Worm (Caenorhabditis elegans) whole organism, L1 larva: ENCODE results near the gene eel-1.

Experiments used
- C04F5.9 ChIP-seq: sonication (generic microtip); optimal IDR thresholded peaks from 2 replicates; lab custom pipeline; 2016; ENCODE audit warnings: missing genetic modification characterization, missing compliant biosample characterization
- C16A3.4 ChIP-seq: fragments of 150-350 bp; optimal IDR thresholded peaks from 2 replicates; lab custom pipeline; 2014; ENCODE audit warnings: missing biosample characterization, missing genetic modification characterization
- F16B12.6 ChIP-seq: fragments of 150-350 bp; optimal IDR thresholded peaks from 2 replicates; lab custom pipeline; 2014; ENCODE audit warnings: missing biosample characterization, missing genetic modification characterization
- aha-1 ChIP-seq: fragments of 150-350 bp; optimal IDR thresholded peaks from 2 replicates; lab custom pipeline; 2014; ENCODE audit warnings: missing biosample characterization, missing genetic modification characterization
- aly-2 ChIP-seq: fragments of 150-350 bp; optimal IDR thresholded peaks from 2 replicates; lab custom pipeline; 2014; ENCODE audit warnings: missing biosample characterization, missing genetic modification characterization
- ceh-63 ChIP-seq: fragments of 200-800 bp; sonication (Bioruptor generic); optimal IDR thresholded peaks from 2 replicates; lab custom pipeline; 2018; ENCODE audit warnings: mild to moderate bottlenecking, missing genetic modification characterization, missing compliant biosample characterization
- ceh-82 ChIP-seq, 3 experiments: fragments of 150-350 bp in 1 of 3; sonication (generic microtip) in 2 of 3; optimal IDR thresholded peaks; 2 replicates each; lab custom pipeline; 2014 to 2017; ENCODE audit warnings: missing biosample characterization in 3 of 3, missing genetic modification characterization in 3 of 3
- ceh-88 ChIP-seq: fragments of 200-800 bp; sonication (Bioruptor generic); IDR thresholded peaks from 2 replicates; pipeline ENCODE4 v1.3.6; 2022; ENCODE audit warnings: missing genetic modification characterization, missing compliant biosample characterization
- ceh-90 ChIP-seq: sonication (generic microtip); optimal IDR thresholded peaks from 2 replicates; lab custom pipeline; 2016; ENCODE audit warnings: missing genetic modification characterization, missing compliant biosample characterization
- egl-27 ChIP-seq, 2 experiments: fragments of 150-350 bp in 1 of 2; sonication (generic microtip); optimal IDR thresholded peaks; 3 replicates each; lab custom pipeline; 2017 to 2018; ENCODE audit warnings: missing biosample characterization in 2 of 2, missing genetic modification characterization in 2 of 2, missing genetic modification reagents in 2 of 2
- elt-2 ChIP-seq: sonication (generic microtip); optimal IDR thresholded peaks from 2 replicates; lab custom pipeline; 2016; ENCODE audit warnings: missing genetic modification characterization, mild to moderate bottlenecking, inconsistent platforms, missing compliant biosample characterization, missing genetic modification reagents
- fkh-10 ChIP-seq: sonication (generic microtip); optimal IDR thresholded peaks from 2 replicates; lab custom pipeline; 2017; ENCODE audit warnings: missing biosample characterization, missing genetic modification reagents, missing genetic modification characterization
- fkh-4 ChIP-seq: sonication (generic microtip); optimal IDR thresholded peaks from 2 replicates; lab custom pipeline; 2016; ENCODE audit warnings: missing compliant biosample characterization, missing genetic modification characterization, borderline replicate concordance
- grh-1 ChIP-seq: fragments of 200-800 bp; sonication (Bioruptor generic); IDR thresholded peaks from 2 replicates; pipeline ENCODE4 v1.3.6; 2022; ENCODE audit warnings: missing genetic modification reagents, missing genetic modification characterization, missing compliant biosample characterization
- hlh-17 ChIP-seq: fragments of 200-800 bp; sonication (Bioruptor generic); optimal IDR thresholded peaks from 2 replicates; lab custom pipeline; 2018; ENCODE audit warnings: missing genetic modification characterization, mild to moderate bottlenecking, missing compliant biosample characterization, moderate library complexity, borderline replicate concordance
- jun-1 ChIP-seq: fragments of 150-350 bp; optimal IDR thresholded peaks from 2 replicates; lab custom pipeline; 2014; ENCODE audit warnings: missing biosample characterization, missing genetic modification reagents, missing genetic modification characterization
- lin-14 ChIP-seq: fragments of 200-800 bp; sonication (Bioruptor generic); optimal IDR thresholded peaks from 2 replicates; lab custom pipeline; 2018; ENCODE audit warnings: mild to moderate bottlenecking, missing genetic modification characterization, moderate library complexity, missing compliant biosample characterization
- lin-15B ChIP-seq: fragments of 150-350 bp; sonication (generic microtip); optimal IDR thresholded peaks from 3 replicates; lab custom pipeline; 2014; ENCODE audit warnings: missing biosample characterization, missing genetic modification characterization
- lin-35 ChIP-seq, 2 experiments: fragments of 150-350 bp; optimal IDR thresholded peaks; 2 replicates each; lab custom pipeline; 2014; ENCODE audit warnings: missing biosample characterization in 2 of 2, missing genetic modification characterization in 2 of 2, missing genetic modification reagents in 2 of 2
- lir-3 ChIP-seq: sonication (generic microtip); optimal IDR thresholded peaks from 2 replicates; lab custom pipeline; 2016; ENCODE audit warnings: mild to moderate bottlenecking, missing genetic modification characterization, moderate library complexity, missing compliant biosample characterization; ENCODE audit not compliant: poor library complexity
- lsy-2 ChIP-seq, 2 experiments: fragments of 150-350 bp; optimal IDR thresholded peaks; 2 replicates each; lab custom pipeline; 2014; ENCODE audit warnings: missing biosample characterization in 2 of 2, missing genetic modification characterization in 2 of 2
- mdl-1 ChIP-seq, 2 experiments: fragments of 150-350 bp; optimal IDR thresholded peaks; 2 replicates each; lab custom pipeline; 2014 to 2017; ENCODE audit warnings: missing biosample characterization in 2 of 2, missing genetic modification characterization in 2 of 2, inconsistent platforms in 1 of 2
- mef-2 ChIP-seq: fragments of 150-350 bp; optimal IDR thresholded peaks from 2 replicates; lab custom pipeline; 2014; ENCODE audit warnings: missing biosample characterization, missing genetic modification characterization
- mep-1 ChIP-seq: fragments of 150-350 bp; optimal IDR thresholded peaks from 2 replicates; lab custom pipeline; 2014; ENCODE audit warnings: missing biosample characterization, missing genetic modification characterization
- nhr-11 ChIP-seq: fragments of 150-350 bp; optimal IDR thresholded peaks from 2 replicates; lab custom pipeline; 2014; ENCODE audit warnings: missing biosample characterization, missing genetic modification characterization
- nhr-20 ChIP-seq: sonication (generic microtip); optimal IDR thresholded peaks from 2 replicates; lab custom pipeline; 2016; ENCODE audit warnings: mild to moderate bottlenecking, missing genetic modification characterization, missing compliant biosample characterization
- nhr-28 ChIP-seq: fragments of 150-350 bp; optimal IDR thresholded peaks from 2 replicates; lab custom pipeline; 2014; ENCODE audit warnings: missing biosample characterization, missing genetic modification characterization
- nhr-76 ChIP-seq: sonication (generic microtip); optimal IDR thresholded peaks from 2 replicates; lab custom pipeline; 2017; ENCODE audit warnings: missing biosample characterization, missing genetic modification characterization
- nhr-84 ChIP-seq: sonication (generic microtip); optimal IDR thresholded peaks from 2 replicates; lab custom pipeline; 2017; ENCODE audit warnings: missing biosample characterization, missing genetic modification characterization
- pag-3 ChIP-seq: sonication (generic microtip); optimal IDR thresholded peaks from 2 replicates; lab custom pipeline; 2017; ENCODE audit warnings: missing genetic modification characterization, mild to moderate bottlenecking, missing compliant biosample characterization, antibody characterized with exemption, borderline replicate concordance; ENCODE audit not compliant: insufficient read depth
- pax-3 ChIP-seq: fragments of 200-800 bp; sonication (Bioruptor generic); optimal IDR thresholded peaks from 2 replicates; lab custom pipeline; 2018; ENCODE audit warnings: mild to moderate bottlenecking, missing genetic modification characterization, moderate library complexity, missing compliant biosample characterization
- rnt-1 ChIP-seq: sonication (generic microtip); optimal IDR thresholded peaks from 2 replicates; lab custom pipeline; 2016; ENCODE audit warnings: mild to moderate bottlenecking, missing genetic modification characterization, moderate library complexity, missing compliant biosample characterization
- snu-23 ChIP-seq: sonication (generic microtip); optimal IDR thresholded peaks from 2 replicates; lab custom pipeline; 2016; ENCODE audit warnings: missing genetic modification characterization, missing compliant biosample characterization
- sup-37 ChIP-seq: fragments of 200-800 bp; sonication (Bioruptor generic); optimal IDR thresholded peaks from 2 replicates; lab custom pipeline; 2018; ENCODE audit warnings: mild to moderate bottlenecking, missing genetic modification characterization, missing compliant biosample characterization
- tbx-2 ChIP-seq: sonication (generic microtip); optimal IDR thresholded peaks from 2 replicates; lab custom pipeline; 2016; ENCODE audit warnings: missing genetic modification characterization, missing compliant biosample characterization
- tlp-1 ChIP-seq: fragments of 150-350 bp; optimal IDR thresholded peaks from 2 replicates; lab custom pipeline; 2014; ENCODE audit warnings: missing biosample characterization, missing genetic modification characterization
- unc-30 ChIP-seq: sonication (generic microtip); optimal IDR thresholded peaks from 2 replicates; lab custom pipeline; 2017; ENCODE audit warnings: missing biosample characterization, missing genetic modification characterization
- unc-98 ChIP-seq: fragments of 200-800 bp; sonication (Bioruptor generic); IDR thresholded peaks from 2 replicates; pipeline ENCODE4 v1.3.6; 2022; ENCODE audit warnings: missing genetic modification characterization, missing compliant biosample characterization
- vab-15 ChIP-seq: sonication (generic microtip); optimal IDR thresholded peaks from 2 replicates; lab custom pipeline; 2017; ENCODE audit warnings: missing genotype, mild to moderate bottlenecking, missing genetic modification characterization, missing compliant biosample characterization
- zip-4 ChIP-seq: fragments of 200-800 bp; sonication (Bioruptor generic); optimal IDR thresholded peaks from 2 replicates; lab custom pipeline; 2018; ENCODE audit warnings: mild to moderate bottlenecking, missing genetic modification characterization, moderate library complexity, missing compliant biosample characterization
- ztf-11 ChIP-seq, 2 experiments: sonication (generic microtip); optimal IDR thresholded peaks; 2 replicates each; lab custom pipeline; 2016 to 2017; ENCODE audit warnings: missing genetic modification characterization in 2 of 2, missing biosample characterization in 1 of 2, missing compliant biosample characterization in 1 of 2
- ztf-4 ChIP-seq: fragments of 150-350 bp; optimal IDR thresholded peaks from 2 replicates; lab custom pipeline; 2014; ENCODE audit warnings: missing biosample characterization, missing genetic modification characterization

eel-1 gene

DNA sequence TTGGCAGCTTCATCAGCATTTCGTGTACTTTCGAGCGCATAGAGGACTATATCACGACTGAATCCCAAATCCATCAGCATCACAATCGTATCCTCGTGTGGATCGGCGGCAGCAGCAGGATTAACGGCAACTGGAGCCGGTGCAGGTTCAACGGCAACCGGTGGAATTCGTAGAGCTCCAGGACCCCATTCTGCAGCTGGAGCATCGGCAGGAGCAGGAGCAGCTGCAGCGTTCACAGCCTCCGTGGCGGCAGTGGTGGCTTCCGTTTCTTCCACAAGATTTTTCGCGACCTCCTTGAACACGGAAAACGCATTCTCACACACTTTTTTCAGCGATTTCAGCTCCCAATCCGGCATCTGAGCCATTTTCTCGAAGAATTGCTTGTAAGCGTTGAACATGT is 5.7 kb downstream of the eel-1 start:
- no peak for TF ChIP-seq vab-15
- TF ChIP-seq C16A3.4 (tag; lab: Kevin White, UChicago), result no peak
- TF ChIP-seq rnt-1 (tag; lab: Kevin White, UChicago), result no peak
- no peak for TF ChIP-seq ztf-4 (tag; lab: Kevin White, UChicago)
- no peak for TF ChIP-seq lsy-2 (tag; optimal IDR thresholded peaks at IDR 0.05; lab: Kevin White, UChicago)
- no peak for TF ChIP-seq C04F5.9 (tag; lab: Kevin White, UChicago)
- no peak for TF ChIP-seq grh-1 (GFP tag; lab: Robert Waterston, UW)
- TF ChIP-seq tlp-1 (tag; lab: Kevin White, UChicago), result no peak
- TF ChIP-seq mdl-1 (tag; optimal IDR thresholded peaks at IDR 0.05; lab: Kevin White, UChicago), result no peak
- no peak for TF ChIP-seq ztf-11 (tag; optimal IDR thresholded peaks at IDR 0.05; lab: Kevin White, UChicago)
- TF ChIP-seq mef-2 (tag; lab: Kevin White, UChicago), result no peak
- no peak for TF ChIP-seq snu-23 (GFP tag; lab: Kevin White, UChicago)
- TF ChIP-seq egl-27 (tag; optimal IDR thresholded peaks at IDR 0.05; lab: Kevin White, UChicago), result no peak

ce11 chrIV:3038740-3039139 is 11.2 kb downstream of the eel-1 start:
- TF ChIP-seq nhr-11 (tag; lab: Kevin White, UChicago), result no peak
- TF ChIP-seq zip-4, result no peak
- TF ChIP-seq unc-98 (GFP tag; lab: Robert Waterston, UW), result no peak
- no peak for TF ChIP-seq F16B12.6 (tag; lab: Kevin White, UChicago)
- TF ChIP-seq pax-3 (tag; lab: Kevin White, UChicago), result no peak
- TF ChIP-seq aha-1 (tag; lab: Kevin White, UChicago), result no peak
- TF ChIP-seq ceh-63 (GFP tag; lab: Kevin White, UChicago), result no peak
- TF ChIP-seq lir-3, result no peak
- no peak for TF ChIP-seq lin-14
- no peak for TF ChIP-seq hlh-17
- no peak for TF ChIP-seq pag-3
- no peak for TF ChIP-seq nhr-84 (tag; lab: Kevin White, UChicago)
- no peak for TF ChIP-seq jun-1 (tag; lab: Kevin White, UChicago)

DNA sequence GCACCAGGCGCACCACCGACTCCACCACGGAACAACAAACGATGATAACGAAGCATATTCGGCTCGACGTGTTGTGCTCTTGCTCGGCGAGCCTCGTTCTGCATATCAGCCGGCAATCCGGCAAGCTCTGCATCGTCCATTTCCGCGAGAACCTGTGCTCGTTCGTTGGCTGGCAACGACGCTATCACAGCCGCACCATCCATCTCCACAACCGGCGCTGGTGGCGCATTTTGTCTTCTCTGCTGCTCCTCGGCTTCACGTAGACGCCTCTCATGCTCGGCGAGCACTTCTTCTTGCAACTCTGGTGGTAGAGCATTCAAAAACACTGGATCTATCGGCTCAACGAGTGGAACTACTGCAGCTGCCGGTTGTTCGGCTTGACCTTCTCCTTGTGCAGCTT is 12.0 kb downstream of the eel-1 start:
- TF ChIP-seq nhr-20 (tag; lab: Kevin White, UChicago) (no peak), hlh-17 (no peak), elt-2 (tag; lab: Kevin White, UChicago) (no peak), rnt-1 (tag; lab: Kevin White, UChicago) (no peak), grh-1 (GFP tag; lab: Robert Waterston, UW) (no peak), ztf-11 (tag; optimal IDR thresholded peaks at IDR 0.05; lab: Kevin White, UChicago) (no peak), unc-30 (tag; lab: Kevin White, UChicago) (no peak), ceh-90 (no peak), lin-15B (no peak), fkh-4 (tag; lab: Kevin White, UChicago) (no peak), fkh-10 (no peak), egl-27 (tag; optimal IDR thresholded peaks at IDR 0.05; lab: Kevin White, UChicago) (no peak), mep-1 (tag; lab: Kevin White, UChicago) (no peak), ceh-82 (tag; optimal IDR thresholded peaks at IDR 0.05; lab: Kevin White, UChicago) (no peak), nhr-28 (no peak)

DNA sequence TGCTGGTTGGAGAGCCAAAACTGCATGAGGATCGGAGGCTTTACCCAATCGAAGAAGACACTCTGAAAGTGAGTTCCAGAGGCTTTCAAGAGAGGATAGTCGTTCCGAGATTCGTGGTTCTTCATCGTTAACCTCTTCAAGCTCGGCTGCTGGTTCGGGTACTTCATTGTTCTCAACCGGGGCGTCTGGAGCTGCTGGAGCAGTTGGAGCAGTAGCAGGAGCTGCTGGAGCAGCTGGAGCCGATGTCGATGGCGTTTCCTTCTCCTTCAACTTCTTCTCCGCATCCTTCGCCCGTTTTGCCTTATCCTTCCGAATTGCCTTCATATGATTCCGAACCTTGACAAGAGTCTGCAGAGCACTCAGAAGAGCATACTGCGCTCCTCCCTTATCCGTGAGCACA is 14.5 kb downstream of the eel-1 start:
- TF ChIP-seq ztf-4 (tag; lab: Kevin White, UChicago) (no peak), F16B12.6 (tag; lab: Kevin White, UChicago) (no peak), unc-30 (tag; lab: Kevin White, UChicago) (no peak), sup-37 (GFP tag; lab: Kevin White, UChicago) (no peak), mef-2 (tag; lab: Kevin White, UChicago) (no peak), nhr-76 (tag; lab: Kevin White, UChicago) (no peak), aly-2 (tag; lab: Kevin White, UChicago) (no peak), vab-15 (no peak), lin-35 (GFP tag; optimal IDR thresholded peaks at IDR 0.05; lab: Kevin White, UChicago) (no peak), ceh-88 (GFP tag; lab: Robert Waterston, UW) (no peak), tbx-2 (tag; lab: Kevin White, UChicago) (no peak)
